Worm (Caenorhabditis elegans) whole organism, L3 larva: ENCODE measurements around the gene oac-51.
A peak's percentile ranks its signal among the peaks of the same experiment; 100 is the strongest.

Source experiments
- R02D3.7 ChIP-seq: fragments of 150-350 bp; optimal IDR thresholded peaks from 2 replicates; lab custom pipeline; 2014; ENCODE audit warnings: missing biosample characterization, missing genetic modification characterization
- ZK546.5 ChIP-seq: sonication (generic microtip); optimal IDR thresholded peaks from 2 replicates; lab custom pipeline; 2017; ENCODE audit warnings: missing biosample characterization, missing genetic modification characterization
- aly-2 ChIP-seq: fragments of 150-350 bp; optimal IDR thresholded peaks from 2 replicates; lab custom pipeline; 2014; ENCODE audit warnings: missing biosample characterization, missing genetic modification characterization
- ama-1 ChIP-seq: fragments of 150-350 bp; optimal IDR thresholded peaks from 2 replicates; lab custom pipeline; 2018
- ceh-16 ChIP-seq: sonication (generic microtip); optimal IDR thresholded peaks from 2 replicates; lab custom pipeline; 2017; ENCODE audit warnings: missing biosample characterization, missing genetic modification characterization
- ceh-28 ChIP-seq: fragments of 150-350 bp; optimal IDR thresholded peaks from 2 replicates; lab custom pipeline; 2014; ENCODE audit warnings: missing biosample characterization, missing genetic modification reagents, missing genetic modification characterization
- ceh-82 ChIP-seq: fragments of 150-350 bp; optimal IDR thresholded peaks from 2 replicates; lab custom pipeline; 2014; ENCODE audit warnings: missing biosample characterization, missing genetic modification characterization
- ceh-9 ChIP-seq: sonication (generic microtip); optimal IDR thresholded peaks from 2 replicates; lab custom pipeline; 2018; ENCODE audit warnings: missing biosample characterization, missing genetic modification characterization
- daf-12 ChIP-seq: fragments of 150-350 bp; optimal IDR thresholded peaks from 2 replicates; lab custom pipeline; 2014; ENCODE audit warnings: missing biosample characterization, missing genetic modification reagents, missing genetic modification characterization
- egl-27 ChIP-seq: sonication (generic microtip); optimal IDR thresholded peaks from 4 replicates; lab custom pipeline; 2017; ENCODE audit warnings: missing biosample characterization, missing genetic modification reagents, missing genetic modification characterization
- egl-5 ChIP-seq: fragments of 150-350 bp; optimal IDR thresholded peaks from 2 replicates; lab custom pipeline; 2017; ENCODE audit warnings: missing biosample characterization, missing genetic modification reagents, missing genetic modification characterization, inconsistent platforms
- elt-2 ChIP-seq: sonication (generic microtip); optimal IDR thresholded peaks from 2 replicates; lab custom pipeline; 2016; ENCODE audit warnings: missing genetic modification reagents, mild to moderate bottlenecking, missing genetic modification characterization, missing compliant biosample characterization
- eor-1 ChIP-seq, 2 experiments: fragments of 150-350 bp; optimal IDR thresholded peaks; 2 replicates each; lab custom pipeline; 2014 to 2018; ENCODE audit warnings: missing biosample characterization in 2 of 2, missing genetic modification characterization in 2 of 2
- fkh-10 ChIP-seq: sonication (generic microtip); optimal IDR thresholded peaks from 2 replicates; lab custom pipeline; 2017; ENCODE audit warnings: missing biosample characterization, missing genetic modification reagents, missing genetic modification characterization
- fkh-2 ChIP-seq: fragments of 150-350 bp; optimal IDR thresholded peaks from 2 replicates; lab custom pipeline; 2014; ENCODE audit warnings: missing biosample characterization, missing genetic modification reagents, missing genetic modification characterization
- hmg-11 ChIP-seq: sonication (generic microtip); optimal IDR thresholded peaks from 2 replicates; lab custom pipeline; 2016; ENCODE audit warnings: missing genetic modification characterization, missing compliant biosample characterization
- lin-15B ChIP-seq: fragments of 150-350 bp; optimal IDR thresholded peaks from 2 replicates; lab custom pipeline; 2014; ENCODE audit warnings: missing biosample characterization, missing genetic modification characterization
- lin-39 ChIP-seq: fragments of 150-350 bp; optimal IDR thresholded peaks from 2 replicates; lab custom pipeline; 2018; ENCODE audit warnings: missing biosample characterization, missing genetic modification reagents, missing genetic modification characterization
- lsy-12 ChIP-seq: sonication (generic microtip); optimal IDR thresholded peaks from 2 replicates; lab custom pipeline; 2016; ENCODE audit warnings: mild to moderate bottlenecking, missing genetic modification characterization, missing compliant biosample characterization
- mml-1 ChIP-seq: fragments of 150-350 bp; sonication (generic microtip); optimal IDR thresholded peaks from 3 replicates; lab custom pipeline; 2014; ENCODE audit warnings: missing biosample characterization, missing genetic modification characterization
- nfya-1 ChIP-seq: sonication (generic microtip); optimal IDR thresholded peaks from 2 replicates; lab custom pipeline; 2017; ENCODE audit warnings: missing genetic modification characterization, mild to moderate bottlenecking, missing compliant biosample characterization, antibody characterized with exemption, moderate library complexity; ENCODE audit not compliant: insufficient read depth
- nhr-11 ChIP-seq: fragments of 150-350 bp; optimal IDR thresholded peaks from 2 replicates; lab custom pipeline; 2014; ENCODE audit warnings: missing biosample characterization, missing genetic modification characterization
- nhr-237 ChIP-seq: fragments of 150-350 bp; optimal IDR thresholded peaks from 2 replicates; lab custom pipeline; 2014; ENCODE audit warnings: missing biosample characterization, missing genetic modification characterization
- nhr-25 ChIP-seq: sonication (generic microtip); optimal IDR thresholded peaks from 2 replicates; lab custom pipeline; 2017; ENCODE audit warnings: missing biosample characterization, missing genetic modification characterization
- nhr-28 ChIP-seq: fragments of 150-350 bp; optimal IDR thresholded peaks from 2 replicates; lab custom pipeline; 2014; ENCODE audit warnings: missing biosample characterization, missing genetic modification characterization
- nhr-43 ChIP-seq: sonication (generic microtip); optimal IDR thresholded peaks from 2 replicates; lab custom pipeline; 2016; ENCODE audit warnings: mild to moderate bottlenecking, missing genetic modification characterization, missing compliant biosample characterization; ENCODE audit not compliant: poor library complexity, severe bottlenecking
- nhr-67 ChIP-seq: fragments of 150-350 bp; optimal IDR thresholded peaks from 2 replicates; lab custom pipeline; 2014; ENCODE audit warnings: missing biosample characterization, missing genetic modification characterization
- nhr-76 ChIP-seq: fragments of 150-350 bp; sonication (generic microtip); optimal IDR thresholded peaks from 5 replicates; lab custom pipeline; 2014; ENCODE audit warnings: missing biosample characterization, missing genetic modification characterization
- nhr-77 ChIP-seq: fragments of 150-350 bp; optimal IDR thresholded peaks from 2 replicates; lab custom pipeline; 2014; ENCODE audit warnings: missing biosample characterization, missing genetic modification characterization
- pha-4 ChIP-seq: fragments of 150-350 bp; optimal IDR thresholded peaks from 2 replicates; lab custom pipeline; 2014; ENCODE audit warnings: missing biosample characterization, missing genetic modification reagents, missing genetic modification characterization
- pqm-1 ChIP-seq: fragments of 150-350 bp; optimal IDR thresholded peaks from 2 replicates; lab custom pipeline; 2017; ENCODE audit warnings: missing biosample characterization, missing genetic modification characterization, inconsistent platforms
- sea-2 ChIP-seq: fragments of 150-350 bp; sonication (generic microtip); optimal IDR thresholded peaks from 4 replicates; lab custom pipeline; 2014; ENCODE audit warnings: missing biosample characterization, missing genetic modification reagents, missing genetic modification characterization
- skn-1 ChIP-seq: fragments of 150-350 bp; optimal IDR thresholded peaks from 2 replicates; lab custom pipeline; 2014; ENCODE audit warnings: missing biosample characterization, missing genetic modification characterization
- snpc-4 ChIP-seq: fragments of 150-350 bp; optimal IDR thresholded peaks from 2 replicates; lab custom pipeline; 2014; ENCODE audit warnings: missing biosample characterization, missing genetic modification characterization
- tbx-2 ChIP-seq: sonication (generic microtip); optimal IDR thresholded peaks from 2 replicates; lab custom pipeline; 2016; ENCODE audit warnings: mild to moderate bottlenecking, missing genetic modification characterization, missing compliant biosample characterization
- unc-39 ChIP-seq: sonication (generic microtip); optimal IDR thresholded peaks from 4 replicates; lab custom pipeline; 2017; ENCODE audit warnings: missing biosample characterization, missing genetic modification characterization
- unc-62 ChIP-seq: fragments of 150-350 bp; sonication (generic microtip); optimal IDR thresholded peaks from 4 replicates; lab custom pipeline; 2014; ENCODE audit warnings: missing biosample characterization, missing genetic modification reagents, missing genetic modification characterization
- zag-1 ChIP-seq: fragments of 150-350 bp; optimal IDR thresholded peaks from 2 replicates; lab custom pipeline; 2014; ENCODE audit warnings: missing biosample characterization, missing genetic modification characterization
- ztf-4 ChIP-seq: fragments of 150-350 bp; optimal IDR thresholded peaks from 2 replicates; lab custom pipeline; 2014; ENCODE audit warnings: missing biosample characterization, missing genetic modification characterization

The oac-51 gene

ce11 chrIV:4336139-4336851 lies at the start of gene oac-51, which contains the start of gene W03B1.3:
Gene oac-51 (plus strand): TSS chrIV:4336801.
Gene W03B1.3 (minus strand): TSS chrIV:4336239.
- no peak for TF ChIP-seq unc-62 (GFP tag; lab: Kevin White, UChicago)
- no peak for TF ChIP-seq nhr-28
- no peak for TF ChIP-seq ceh-28 (tag; lab: Kevin White, UChicago)
- no peak for TF ChIP-seq zag-1 (tag; lab: Kevin White, UChicago)
- no peak for TF ChIP-seq elt-2 (tag; lab: Kevin White, UChicago)
- no peak for TF ChIP-seq lsy-12
- no peak for TF ChIP-seq ZK546.5 (tag; lab: Kevin White, UChicago)
- no peak for TF ChIP-seq aly-2
- no peak for TF ChIP-seq eor-1 (tag; optimal IDR thresholded peaks at IDR 0.05; lab: Kevin White, UChicago)
- no peak for TF ChIP-seq hmg-11 (tag; lab: Kevin White, UChicago)
- TF ChIP-seq egl-27 = no peak
- no peak for TF ChIP-seq unc-39 (tag; lab: Kevin White, UChicago)
- no peak for TF ChIP-seq snpc-4 (tag; lab: Kevin White, UChicago)
- TF ChIP-seq nhr-77 = no peak
- no peak for TF ChIP-seq pqm-1 (tag; lab: Kevin White, UChicago)
- no peak for TF ChIP-seq ceh-16
- no peak for TF ChIP-seq skn-1 (tag; lab: Kevin White, UChicago)
- no peak for TF ChIP-seq nhr-43 (tag; lab: Kevin White, UChicago)
- TF ChIP-seq ama-1 (lab: Kevin White, UChicago) = no peak

DNA sequence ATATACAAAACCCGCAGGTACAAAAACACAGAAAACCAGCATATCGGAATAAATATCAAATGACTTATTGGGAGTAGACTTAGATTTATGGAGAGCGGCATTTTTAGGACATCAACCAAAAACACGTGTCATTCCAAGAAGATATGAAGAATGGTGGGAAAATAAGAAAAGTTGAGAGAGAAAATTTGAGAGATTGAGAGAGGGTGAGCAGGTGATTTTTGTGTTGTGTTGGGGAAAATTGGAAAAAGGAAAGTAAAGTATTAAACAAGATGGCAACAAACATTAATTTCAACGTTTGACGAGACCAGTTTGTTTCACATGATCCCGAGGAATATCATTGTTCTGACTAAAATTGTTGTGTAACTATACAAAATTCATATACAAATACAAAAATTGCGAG lies 48.3 kb upstream of the oac-51 start, which contains the start of gene srv-4:
Gene srv-4, minus strand, starts transcription at position 101 of the 400 bp plus-strand sequence.
- no peak for TF ChIP-seq nfya-1 (tag; lab: Kevin White, UChicago)
- TF ChIP-seq lin-15B (tag; lab: Kevin White, UChicago) = no peak
- no peak for TF ChIP-seq R02D3.7
- TF ChIP-seq tbx-2 = no peak
- no peak for TF ChIP-seq elt-2 (tag; lab: Kevin White, UChicago)
- TF ChIP-seq, all 47 proteins: peak for 0

- TF ChIP-seq pha-4 (tag; lab: Kevin White, UChicago) (no peak), nhr-25 (tag; lab: Kevin White, UChicago) (no peak), ama-1 (lab: Kevin White, UChicago) (no peak), lin-39 (no peak), skn-1 (tag; lab: Kevin White, UChicago) (no peak), pqm-1 (tag; lab: Kevin White, UChicago) (no peak), ceh-16 (no peak), nhr-11 (tag; lab: Kevin White, UChicago) (no peak), ceh-9 (tag; lab: Kevin White, UChicago) (no peak), lsy-12 (no peak), egl-27 (no peak), zag-1 (tag; lab: Kevin White, UChicago) (no peak), egl-5 (no peak), nhr-28 (no peak), R02D3.7 (no peak), eor-1 (tag; optimal IDR thresholded peaks at IDR 0.05; lab: Kevin White, UChicago) (no peak)
These were observed 47.3 kb upstream of the oac-51 start, which contains the start of gene F15E6.5 for ce11 chrIV:4289267-4289666. Gene F15E6.5 (plus strand): TSS chrIV:4289567.

- TF ChIP-seq egl-5 = no peak
- TF ChIP-seq nhr-43 (tag; lab: Kevin White, UChicago) = peak; percentile 30
- no peak for TF ChIP-seq R02D3.7
- TF ChIP-seq nhr-67 (tag; lab: Kevin White, UChicago) = no peak
These were observed 46.1 kb upstream of the oac-51 start, which contains the start of gene dct-7 for ce11 chrIV:4290472-4290871. Gene dct-7 (minus strand): TSS chrIV:4290572.

DNA sequence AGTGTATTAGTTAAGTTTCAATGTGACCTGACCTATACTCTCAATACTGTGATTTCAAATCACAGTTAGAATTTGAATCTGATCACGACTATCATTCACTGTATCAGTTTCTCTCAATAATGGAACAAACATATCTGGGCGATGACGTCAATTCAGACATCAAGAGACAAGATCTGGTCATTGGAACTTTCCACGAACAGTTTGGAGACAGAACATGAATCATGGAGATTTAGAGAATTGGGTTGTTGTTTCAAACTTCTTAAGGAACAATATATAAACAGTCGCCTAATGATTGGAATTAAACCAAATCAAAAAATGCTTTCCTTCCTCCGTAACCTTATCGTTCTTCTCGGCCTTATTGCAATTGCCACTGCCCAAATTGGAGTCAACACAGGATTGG lies 45.4 kb upstream of the oac-51 start, which contains the start of gene F15E6.4:
Gene F15E6.4, plus strand, starts transcription at position 301 of the 400 bp plus-strand sequence.
- no peak for TF ChIP-seq ama-1 (lab: Kevin White, UChicago)
- no peak for TF ChIP-seq fkh-2 (tag; lab: Kevin White, UChicago)
- no peak for TF ChIP-seq fkh-10
- no peak for TF ChIP-seq nhr-76 (tag; lab: Kevin White, UChicago)
- no peak for TF ChIP-seq mml-1 (tag; lab: Kevin White, UChicago)
- no peak for TF ChIP-seq nhr-25 (tag; lab: Kevin White, UChicago)
- TF ChIP-seq nhr-28 = no peak
- no peak for TF ChIP-seq egl-27
- TF ChIP-seq nhr-43 (tag; lab: Kevin White, UChicago) = no peak
- no peak for TF ChIP-seq nhr-11 (tag; lab: Kevin White, UChicago)
- TF ChIP-seq daf-12 (tag; lab: Kevin White, UChicago) = no peak
- TF ChIP-seq lin-15B (tag; lab: Kevin White, UChicago) = no peak
- no peak for TF ChIP-seq ceh-82
- no peak for TF ChIP-seq ceh-28 (tag; lab: Kevin White, UChicago)
- TF ChIP-seq zag-1 (tag; lab: Kevin White, UChicago) = no peak
- TF ChIP-seq sea-2 = no peak
- TF ChIP-seq nhr-237 (tag; lab: Kevin White, UChicago) = no peak
- no peak for TF ChIP-seq ztf-4 (tag; lab: Kevin White, UChicago)
- no peak for TF ChIP-seq egl-5
